Fruit fly (Drosophila melanogaster): Measurements from ENCODE around the gene CG2656.
A peak's percentile ranks its signal among the peaks of the same experiment; 100 is the strongest.

The CG2656 gene

dm6 chr3R:7144245-7144904 lies at the start of gene CG2656, which contains the start of gene CG14610 (continued):
- TF ChIP-seq CG15073 (GFP tag; optimal IDR thresholded peaks at IDR 0.05), result peak; percentile 30
- no peak for TF ChIP-seq CG6175 (GFP tag; IDR thresholded peaks at IDR 0.05)
- no peak for TF ChIP-seq tio (GFP tag; optimal IDR thresholded peaks at IDR 0.05)
- peak; percentile 54; the same call in 1 of the 2 replicates for TF ChIP-seq Atf6 (GFP tag; IDR thresholded peaks at IDR 0.05)
- TF ChIP-seq Dip3 (GFP tag; optimal IDR thresholded peaks at IDR 0.05), result peak; percentile 82
- no peak for TF ChIP-seq Sry-β (GFP tag; optimal IDR thresholded peaks at IDR 0.05)
- TF ChIP-seq CG10431 (GFP tag; optimal IDR thresholded peaks at IDR 0.05), result no peak
- peak; percentile 94 for TF ChIP-seq CG1603 (tag; optimal IDR thresholded peaks at IDR 0.05)
- peak; percentile 25 for TF ChIP-seq Elba2 (GFP tag; optimal IDR thresholded peaks at IDR 0.05)
- no peak for TF ChIP-seq CG15269 (tag; optimal IDR thresholded peaks at IDR 0.05)
- TF ChIP-seq CTCF (GFP tag; optimal IDR thresholded peaks at IDR 0.05), result peak; percentile 52
- peak; percentile 37 for TF ChIP-seq dmrt11E (tag; optimal IDR thresholded peaks at IDR 0.05)
- no peak for TF ChIP-seq run (tag; optimal IDR thresholded peaks at IDR 0.05)
- TF ChIP-seq sisA (GFP tag; IDR thresholded peaks at IDR 0.05), result peak; percentile 66; the same call in 1 of the 2 replicates
- TF ChIP-seq CG12659 (GFP tag; optimal IDR thresholded peaks at IDR 0.05), result peak; percentile 78
- peak; percentile 58 for TF ChIP-seq unc-4 (GFP tag; IDR thresholded peaks at IDR 0.05; ENCODE audit: partially characterized antibody)
- TF ChIP-seq psq (GFP tag; optimal IDR thresholded peaks at IDR 0.05), result peak; percentile 9
- peak; percentile 99 for TF ChIP-seq CG10267 (tag; optimal IDR thresholded peaks at IDR 0.05)
- TF ChIP-seq Dip2 (GFP tag; IDR thresholded peaks at IDR 0.05), result no peak
- TF ChIP-seq fu2 (GFP tag; optimal IDR thresholded peaks at IDR 0.05), result peak; percentile 81
- peak in 1 of 3 experiments; percentile 33 for TF ChIP-seq lola (GFP tag; optimal IDR thresholded peaks at IDR 0.05)
- TF ChIP-seq ATbp (GFP tag; optimal IDR thresholded peaks at IDR 0.05), result peak; percentile 53
- no peak for TF ChIP-seq bigmax (GFP tag; optimal IDR thresholded peaks at IDR 0.05)
- peak; percentile 78 for TF ChIP-seq Atf-2 (GFP tag; optimal IDR thresholded peaks at IDR 0.05)
- 0 out of 2 replicates have a peak, but pooled peaks have one; percentile 22 for TF ChIP-seq CG31441 (GFP tag; IDR thresholded peaks at IDR 0.05)
- no peak for TF ChIP-seq Optix (GFP tag; IDR thresholded peaks at IDR 0.05)
- peak; percentile 34 for TF ChIP-seq fd3F (GFP tag; optimal IDR thresholded peaks at IDR 0.05)
- TF ChIP-seq gsb-n (tag; optimal IDR thresholded peaks at IDR 0.05), result peak; percentile 82
- peak; percentile 59 for TF ChIP-seq Scr (GFP tag; IDR thresholded peaks at IDR 0.05; ENCODE audit: partially characterized antibody)
- no peak for TF ChIP-seq hb (GFP tag; IDR thresholded peaks at IDR 0.05; ENCODE audit: partially characterized antibody)
- peak; percentile 50 for TF ChIP-seq CG12236 (GFP tag; optimal IDR thresholded peaks at IDR 0.05)
- TF ChIP-seq CG4360 (GFP tag; IDR thresholded peaks at IDR 0.05), result no peak; the same call in 1 of the 2 replicates
- TF ChIP-seq CG9876 (GFP tag; optimal IDR thresholded peaks at IDR 0.05), result peak; percentile 68
- peak; percentile 73 for TF ChIP-seq Sox102F (GFP tag; optimal IDR thresholded peaks at IDR 0.05)
- 0 out of 2 replicates have a peak, but pooled peaks have one; percentile 7 for TF ChIP-seq dati (GFP tag; IDR thresholded peaks at IDR 0.05)
- TF ChIP-seq CG14710 (tag; optimal IDR thresholded peaks at IDR 0.05), result peak; percentile 67
- TF ChIP-seq repo (GFP tag; optimal IDR thresholded peaks at IDR 0.05), result peak; percentile 87
- no peak for TF ChIP-seq jigr1 (GFP tag; IDR thresholded peaks at IDR 0.05)
- TF ChIP-seq NfI (GFP tag; optimal IDR thresholded peaks at IDR 0.05), result peak; percentile 80
- peak; percentile 19 for TF ChIP-seq CG4707 (GFP tag; optimal IDR thresholded peaks at IDR 0.05)
- peak; percentile 81 for TF ChIP-seq pnt (GFP tag; optimal IDR thresholded peaks at IDR 0.05)
- TF ChIP-seq lab (GFP tag; optimal IDR thresholded peaks at IDR 0.05), result peak; percentile 82
- TF ChIP-seq abd-A (tag; optimal IDR thresholded peaks at IDR 0.05), result no peak
- peak; percentile 79 for TF ChIP-seq CG1647 (GFP tag; optimal IDR thresholded peaks at IDR 0.05)
- TF ChIP-seq Neu2 (GFP tag; optimal IDR thresholded peaks at IDR 0.05; ENCODE audit: borderline replicate concordance), result no peak
- TF ChIP-seq CG7963 (GFP tag; IDR thresholded peaks at IDR 0.05; ENCODE audit: partially characterized antibody), result peak; percentile 49; the same call in 2 of the 3 replicates
- peak; percentile 20 for TF ChIP-seq CG7928 (GFP tag; optimal IDR thresholded peaks at IDR 0.05)
- 0 out of 3 replicates have a peak, but pooled peaks have one; percentile 34 for TF ChIP-seq HLH4C (GFP tag; IDR thresholded peaks at IDR 0.05; ENCODE audit: partially characterized antibody)
- no peak for TF ChIP-seq dan (GFP tag; IDR thresholded peaks at IDR 0.05)
